Worm (Caenorhabditis elegans): ENCODE measurements around the gene F53E4.1.

- no peak for TF ChIP-seq F13H6.1 (tag; optimal IDR thresholded peaks at IDR 0.05)
- no peak for TF ChIP-seq fkh-6 (tag; optimal IDR thresholded peaks at IDR 0.05)
- no peak for TF ChIP-seq nhr-11 (tag; optimal IDR thresholded peaks at IDR 0.05)
- no peak for TF ChIP-seq sox-4 (tag; optimal IDR thresholded peaks at IDR 0.05)
- TF ChIP-seq hlh-8 (tag; optimal IDR thresholded peaks at IDR 0.05) = no peak
Measured at ce11 chrV:15666718-15667117, 1.4 kb downstream of the F53E4.1 start.
